Worm (Caenorhabditis elegans) whole organism, early embryonic: ENCODE measurements around the gene anmt-2.

Experiments used
- B0310.2 ChIP-seq: sonication (generic microtip); optimal IDR thresholded peaks from 2 replicates; lab custom pipeline; 2016; ENCODE audit warnings: mild to moderate bottlenecking, missing genetic modification characterization, missing compliant biosample characterization
- F13C5.2 ChIP-seq: sonication (generic microtip); optimal IDR thresholded peaks from 2 replicates; lab custom pipeline; 2017; ENCODE audit warnings: mild to moderate bottlenecking, missing genetic modification characterization, inconsistent platforms, missing compliant biosample characterization
- aly-1 ChIP-seq: sonication (generic microtip); optimal IDR thresholded peaks from 2 replicates; lab custom pipeline; 2016; ENCODE audit warnings: missing genetic modification characterization, missing compliant biosample characterization
- ama-1 ChIP-seq: fragments of 150-350 bp; optimal IDR thresholded peaks from 2 replicates; lab custom pipeline; 2014
- ceh-13 ChIP-seq: fragments of 200-800 bp; sonication (Bioruptor generic); optimal IDR thresholded peaks from 2 replicates; lab custom pipeline; 2018; ENCODE audit warnings: mild to moderate bottlenecking, missing genetic modification characterization, missing compliant biosample characterization
- ceh-36 ChIP-seq: sonication (generic microtip); optimal IDR thresholded peaks from 2 replicates; lab custom pipeline; 2016; ENCODE audit warnings: missing genetic modification characterization, inconsistent platforms, missing compliant biosample characterization
- ets-7 ChIP-seq: sonication (generic microtip); optimal IDR thresholded peaks from 2 replicates; lab custom pipeline; 2016; ENCODE audit warnings: missing genotype, missing genetic modification characterization, missing compliant biosample characterization
- flt-1 ChIP-seq: fragments of 200-800 bp; sonication (Bioruptor generic); IDR thresholded peaks from 2 replicates; pipeline ENCODE4 v1.3.6; 2022; ENCODE audit warnings: missing genetic modification characterization, missing compliant biosample characterization
- hmbx-1 ChIP-seq: sonication (generic microtip); optimal IDR thresholded peaks from 2 replicates; lab custom pipeline; 2016; ENCODE audit warnings: mild to moderate bottlenecking, missing genetic modification characterization, missing compliant biosample characterization
- hmg-4 ChIP-seq: fragments of 200-800 bp; sonication (Bioruptor generic); optimal IDR thresholded peaks from 2 replicates; lab custom pipeline; 2018; ENCODE audit warnings: mild to moderate bottlenecking, missing genetic modification characterization, missing compliant biosample characterization
- hnd-1 ChIP-seq: sonication (generic microtip); optimal IDR thresholded peaks from 2 replicates; lab custom pipeline; 2016; ENCODE audit warnings: missing genetic modification characterization, missing compliant biosample characterization
- pes-1 ChIP-seq: fragments of 200-800 bp; sonication (Bioruptor generic); IDR thresholded peaks from 2 replicates; pipeline ENCODE4 v1.3.6; 2022; ENCODE audit warnings: missing genetic modification reagents, missing genetic modification characterization, missing compliant biosample characterization
- scrt-1 ChIP-seq: fragments of 200-800 bp; sonication (Bioruptor generic); IDR thresholded peaks from 2 replicates; pipeline ENCODE4 v1.3.6; 2022; ENCODE audit warnings: missing genetic modification characterization, missing compliant biosample characterization
- sea-1 ChIP-seq: fragments of 200-800 bp; sonication (Bioruptor generic); conservative IDR thresholded peaks from 2 replicates; pipeline ENCODE4 v1.3.6; 2022; ENCODE audit warnings: missing genetic modification characterization, missing compliant biosample characterization
- tbx-11 ChIP-seq: fragments of 200-800 bp; sonication (Bioruptor generic); IDR thresholded peaks from 2 replicates; pipeline ENCODE4 v1.3.6; 2022; ENCODE audit warnings: missing genetic modification characterization, missing compliant biosample characterization
- tbx-37 ChIP-seq: fragments of 200-800 bp; sonication (Bioruptor generic); conservative IDR thresholded peaks from 2 replicates; pipeline ENCODE4 v1.3.6; 2022; ENCODE audit warnings: missing genetic modification reagents, missing genetic modification characterization, missing compliant biosample characterization
- tra-4 ChIP-seq: sonication (generic microtip); optimal IDR thresholded peaks from 2 replicates; lab custom pipeline; 2017; ENCODE audit warnings: missing genetic modification characterization, missing compliant biosample characterization

The anmt-2 gene

DNA sequence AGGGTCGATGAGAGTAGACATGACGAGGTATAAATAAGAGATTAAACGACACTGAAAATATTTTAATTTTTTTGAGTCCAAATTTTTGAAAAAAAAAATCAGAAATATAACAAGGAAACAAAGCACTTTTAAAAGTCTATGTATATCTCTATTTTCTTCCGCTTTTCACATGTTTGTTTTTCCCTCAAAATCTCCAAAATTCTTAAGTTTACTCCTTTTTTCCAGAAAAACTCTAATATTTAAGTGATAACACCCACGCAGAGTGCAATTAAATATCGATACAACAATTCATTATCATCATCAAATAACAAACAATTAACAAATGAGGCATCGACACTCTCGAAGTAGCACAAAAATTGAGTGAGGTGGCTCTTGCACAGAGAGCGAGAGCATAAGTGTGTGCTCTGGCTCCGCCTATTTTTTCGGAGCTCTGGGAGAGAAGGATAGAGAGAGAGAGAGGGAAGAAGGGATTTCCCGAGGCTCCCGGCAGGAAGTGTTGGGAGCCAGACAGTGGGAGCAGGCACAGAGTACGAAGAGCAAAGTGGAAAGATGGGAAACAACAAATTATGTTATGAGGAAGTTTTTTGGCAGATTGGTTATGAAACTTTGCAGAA is at the start of gene anmt-2:
TSS of gene anmt-2 (minus strand) at position 51 of the 614 bp plus-strand sequence.
- TF ChIP-seq tra-4 (tag; lab: Kevin White, UChicago) = no peak
- TF ChIP-seq pes-1 (GFP tag; lab: Robert Waterston, UW) = no peak
- no peak for TF ChIP-seq flt-1 (GFP tag; lab: Robert Waterston, UW)
- TF ChIP-seq sea-1 = no peak
- TF ChIP-seq B0310.2 (tag; lab: Kevin White, UChicago) = no peak
- TF ChIP-seq tbx-37 (GFP tag; lab: Robert Waterston, UW) = no peak
- TF ChIP-seq scrt-1 (GFP tag; lab: Robert Waterston, UW) = no peak
- no peak for TF ChIP-seq ama-1 (lab: Kevin White, UChicago)
- TF ChIP-seq ets-7 = no peak
- no peak for TF ChIP-seq ceh-13 (GFP tag; lab: Kevin White, UChicago)
- no peak for TF ChIP-seq ceh-36 (tag; lab: Kevin White, UChicago)
- no peak for TF ChIP-seq aly-1 (tag; lab: Kevin White, UChicago)
- TF ChIP-seq hnd-1 (tag; lab: Kevin White, UChicago) = no peak
- TF ChIP-seq tbx-11 = no peak
- no peak for TF ChIP-seq hmg-4 (GFP tag; lab: Kevin White, UChicago)
- no peak for TF ChIP-seq F13C5.2 (tag; lab: Kevin White, UChicago)
- TF ChIP-seq hmbx-1 = no peak

ce11 chrIII:6207046-6207445 is 49.5 kb upstream of the anmt-2 start:
- no peak for TF ChIP-seq tra-4 (tag; lab: Kevin White, UChicago)
- TF ChIP-seq ama-1 (lab: Kevin White, UChicago) = no peak
- no peak for TF ChIP-seq flt-1 (GFP tag; lab: Robert Waterston, UW)
- TF ChIP-seq hnd-1 (tag; lab: Kevin White, UChicago) = no peak
- TF ChIP-seq hmg-4 (GFP tag; lab: Kevin White, UChicago) = no peak
- TF ChIP-seq B0310.2 (tag; lab: Kevin White, UChicago) = no peak
- TF ChIP-seq aly-1 (tag; lab: Kevin White, UChicago) = no peak
- TF ChIP-seq ceh-36 (tag; lab: Kevin White, UChicago) = no peak
- TF ChIP-seq pes-1 (GFP tag; lab: Robert Waterston, UW) = no peak
- no peak for TF ChIP-seq sea-1
- TF ChIP-seq F13C5.2 (tag; lab: Kevin White, UChicago) = no peak
- no peak for TF ChIP-seq scrt-1 (GFP tag; lab: Robert Waterston, UW)
- TF ChIP-seq tbx-37 (GFP tag; lab: Robert Waterston, UW) = no peak

DNA sequence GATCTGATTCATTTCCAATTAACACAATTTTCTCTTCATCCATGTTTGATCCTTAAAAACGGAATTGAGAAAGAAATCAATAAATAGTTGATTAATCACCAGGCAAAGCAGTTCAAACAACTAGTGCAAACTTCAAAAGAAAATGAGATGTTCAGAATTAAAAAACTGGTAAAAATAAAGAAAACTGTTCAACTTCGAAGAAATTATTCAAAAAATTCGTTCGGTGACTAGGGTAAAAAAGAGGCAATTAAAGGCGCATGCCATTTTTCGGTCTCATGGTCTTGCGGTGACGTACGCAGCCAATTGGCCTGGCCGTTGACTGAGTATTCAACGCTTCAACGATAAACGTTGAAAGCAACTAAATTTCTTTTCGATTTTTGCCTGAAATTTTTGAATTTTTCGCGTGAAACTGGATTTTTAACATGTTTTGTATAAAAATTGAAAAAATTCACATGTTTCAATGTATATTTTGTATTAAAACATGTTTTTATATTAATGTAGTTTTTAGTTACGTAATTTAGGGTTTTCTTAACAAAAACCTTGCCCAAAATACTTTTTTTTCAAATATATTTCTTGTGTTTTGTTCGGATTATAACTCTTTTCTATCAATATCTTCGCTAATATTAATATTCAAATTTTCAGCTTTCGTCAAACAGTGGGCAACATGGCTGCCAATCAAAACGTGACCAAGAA is 48.7 kb upstream of the anmt-2 start, which contains the start of the genes sna-3 and rps-3:
TSS of gene sna-3 (minus strand) at position 51 of the 693 bp plus-strand sequence.
TSS of gene rps-3 (plus strand) at position 643 of the 693 bp plus-strand sequence.
- TF ChIP-seq F13C5.2 (tag; lab: Kevin White, UChicago) (peak; percentile 10), sea-1 (no peak)

DNA sequence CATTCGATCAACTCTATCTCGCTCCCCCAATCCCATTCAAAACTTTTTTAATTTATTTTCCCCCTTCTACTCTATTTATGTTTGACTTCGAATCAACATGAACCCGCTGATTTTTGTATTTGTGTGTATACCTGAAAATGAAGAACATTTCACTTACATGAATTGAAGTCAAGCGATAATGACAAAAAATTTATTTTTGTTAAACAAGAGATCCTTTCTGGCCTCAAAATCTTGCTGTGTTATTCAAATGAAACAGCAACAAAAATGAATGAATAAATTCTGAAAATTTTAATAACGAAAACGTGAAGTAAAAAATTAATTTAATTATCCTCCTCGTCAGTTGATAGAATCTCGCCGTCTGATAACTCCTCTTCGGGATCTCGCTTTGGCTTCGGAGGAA is 44.9 kb upstream of the anmt-2 start:
- TF ChIP-seq B0310.2 (tag; lab: Kevin White, UChicago) = no peak
- TF ChIP-seq scrt-1 (GFP tag; lab: Robert Waterston, UW) = no peak
- TF ChIP-seq pes-1 (GFP tag; lab: Robert Waterston, UW) = no peak
- no peak for TF ChIP-seq flt-1 (GFP tag; lab: Robert Waterston, UW)
- TF ChIP-seq F13C5.2 (tag; lab: Kevin White, UChicago) = no peak
- TF ChIP-seq sea-1 = no peak
- no peak for TF ChIP-seq ama-1 (lab: Kevin White, UChicago)
- no peak for TF ChIP-seq ceh-13 (GFP tag; lab: Kevin White, UChicago)
- no peak for TF ChIP-seq ceh-36 (tag; lab: Kevin White, UChicago)
- TF ChIP-seq ets-7 = no peak
- no peak for TF ChIP-seq hmbx-1
- TF ChIP-seq tra-4 (tag; lab: Kevin White, UChicago) = no peak
- TF ChIP-seq tbx-37 (GFP tag; lab: Robert Waterston, UW) = no peak
- TF ChIP-seq tbx-11 = no peak

DNA sequence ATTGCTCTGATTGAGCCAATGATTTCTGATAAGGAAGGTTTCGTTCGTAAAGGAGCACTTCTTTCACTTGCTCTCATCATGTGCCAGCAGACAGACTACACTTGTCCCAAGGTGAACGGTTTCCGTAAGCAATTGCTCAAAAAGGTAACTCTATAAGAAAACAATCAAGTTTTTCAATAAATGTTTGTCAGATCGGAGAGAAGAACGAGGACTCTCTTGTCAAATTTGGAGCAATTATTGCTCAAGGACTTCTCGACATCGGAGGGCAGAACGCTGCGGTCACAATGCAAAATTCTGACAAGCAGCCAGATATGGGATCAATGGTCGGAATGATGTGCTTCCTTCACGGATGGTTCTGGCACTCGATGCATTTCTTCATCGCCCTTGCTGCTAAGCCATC is 43.8 kb upstream of the anmt-2 start:
- no peak for TF ChIP-seq ets-7
- no peak for TF ChIP-seq hnd-1 (tag; lab: Kevin White, UChicago)
- no peak for TF ChIP-seq tbx-37 (GFP tag; lab: Robert Waterston, UW)
- no peak for TF ChIP-seq ama-1 (lab: Kevin White, UChicago)
- no peak for TF ChIP-seq sea-1
- TF ChIP-seq tbx-11 = no peak
- no peak for TF ChIP-seq aly-1 (tag; lab: Kevin White, UChicago)
- TF ChIP-seq scrt-1 (GFP tag; lab: Robert Waterston, UW) = no peak
- no peak for TF ChIP-seq hmg-4 (GFP tag; lab: Kevin White, UChicago)

- TF ChIP-seq scrt-1 (GFP tag; lab: Robert Waterston, UW) (0 out of 2 replicates have a peak, but pooled peaks have one; percentile 17), flt-1 (GFP tag; lab: Robert Waterston, UW) (no peak), hmg-4 (GFP tag; lab: Kevin White, UChicago) (no peak), F13C5.2 (tag; lab: Kevin White, UChicago) (peak; percentile 2), ceh-13 (GFP tag; lab: Kevin White, UChicago) (no peak)
These were observed 41.0 kb upstream of the anmt-2 start, which contains the start of the genes C23G10.7 and rpn-2 for ce11 chrIII:6198378-6199234. C23G10.7 (minus strand) TSS chrIII:6198414. rpn-2 (plus strand) TSS chrIII:6199184.
